Worm (Caenorhabditis elegans) whole organism, L1 larva: ENCODE measurements around the gene hpo-10.

Experiments used
- C16A3.4 ChIP-seq: fragments of 150-350 bp; optimal IDR thresholded peaks from 2 replicates; lab custom pipeline; 2014; ENCODE audit warnings: missing biosample characterization, missing genetic modification characterization
- F16B12.6 ChIP-seq: fragments of 150-350 bp; optimal IDR thresholded peaks from 2 replicates; lab custom pipeline; 2014; ENCODE audit warnings: missing biosample characterization, missing genetic modification characterization
- ama-1 ChIP-seq: fragments of 150-350 bp; optimal IDR thresholded peaks from 2 replicates; lab custom pipeline; 2014
- blmp-1 ChIP-seq: fragments of 150-350 bp; optimal IDR thresholded peaks from 2 replicates; lab custom pipeline; 2014; ENCODE audit warnings: missing biosample characterization, missing genetic modification characterization
- ceh-8 ChIP-seq: fragments of 200-800 bp; sonication (Bioruptor generic); optimal IDR thresholded peaks from 2 replicates; lab custom pipeline; 2018; ENCODE audit warnings: mild to moderate bottlenecking, missing genetic modification characterization, moderate library complexity, missing compliant biosample characterization
- ceh-82 ChIP-seq, 3 experiments: fragments of 150-350 bp in 1 of 3; sonication (generic microtip) in 2 of 3; optimal IDR thresholded peaks; 2 replicates each; lab custom pipeline; 2014 to 2017; ENCODE audit warnings: missing biosample characterization in 3 of 3, missing genetic modification characterization in 3 of 3
- dpl-1 ChIP-seq, 3 experiments: fragments of 150-350 bp in 2 of 3; sonication (generic microtip) in 1 of 3; optimal IDR thresholded peaks; 2 replicates each; lab custom pipeline; 2014 to 2017; ENCODE audit warnings: missing biosample characterization in 3 of 3, missing genetic modification characterization in 3 of 3, missing genetic modification reagents in 3 of 3
- efl-1 ChIP-seq, 4 experiments: fragments of 150-350 bp; optimal IDR thresholded peaks in 3 of 4; peaks in 1 of 4; 1 replicate in 1 of 4; 2 replicates in 3 of 4; lab custom pipeline; 2014; ENCODE audit warnings: missing biosample characterization in 2 of 4, missing genetic modification characterization in 2 of 4, missing genetic modification reagents in 2 of 4
- efl-3 ChIP-seq: fragments of 200-800 bp; sonication (Bioruptor generic); optimal IDR thresholded peaks from 2 replicates; lab custom pipeline; 2018; ENCODE audit warnings: mild to moderate bottlenecking, missing genetic modification characterization, missing compliant biosample characterization
- egl-27 ChIP-seq, 2 experiments: fragments of 150-350 bp in 1 of 2; sonication (generic microtip); optimal IDR thresholded peaks; 3 replicates each; lab custom pipeline; 2017 to 2018; ENCODE audit warnings: missing biosample characterization in 2 of 2, missing genetic modification characterization in 2 of 2, missing genetic modification reagents in 2 of 2
- elt-2 ChIP-seq: sonication (generic microtip); optimal IDR thresholded peaks from 2 replicates; lab custom pipeline; 2016; ENCODE audit warnings: missing genetic modification characterization, mild to moderate bottlenecking, inconsistent platforms, missing compliant biosample characterization, missing genetic modification reagents
- fkh-4 ChIP-seq: sonication (generic microtip); optimal IDR thresholded peaks from 2 replicates; lab custom pipeline; 2016; ENCODE audit warnings: missing compliant biosample characterization, missing genetic modification characterization, borderline replicate concordance
- fkh-8 ChIP-seq: sonication (generic microtip); optimal IDR thresholded peaks from 2 replicates; lab custom pipeline; 2016; ENCODE audit warnings: mild to moderate bottlenecking, missing genetic modification characterization, missing compliant biosample characterization
- grh-1 ChIP-seq: fragments of 200-800 bp; sonication (Bioruptor generic); IDR thresholded peaks from 2 replicates; pipeline ENCODE4 v1.3.6; 2022; ENCODE audit warnings: missing genetic modification reagents, missing genetic modification characterization, missing compliant biosample characterization
- irx-1 ChIP-seq: sonication (generic microtip); optimal IDR thresholded peaks from 2 replicates; lab custom pipeline; 2016; ENCODE audit warnings: missing genetic modification characterization, missing compliant biosample characterization
- isw-1 ChIP-seq: fragments of 200-800 bp; sonication (Bioruptor generic); IDR thresholded peaks from 2 replicates; pipeline ENCODE4 v1.3.6; 2022; ENCODE audit warnings: missing genetic modification characterization, missing compliant biosample characterization
- lin-13 ChIP-seq: fragments of 150-350 bp; optimal IDR thresholded peaks from 2 replicates; lab custom pipeline; 2014; ENCODE audit warnings: missing biosample characterization, missing genetic modification reagents, missing genetic modification characterization
- lin-14 ChIP-seq: fragments of 200-800 bp; sonication (Bioruptor generic); optimal IDR thresholded peaks from 2 replicates; lab custom pipeline; 2018; ENCODE audit warnings: mild to moderate bottlenecking, missing genetic modification characterization, moderate library complexity, missing compliant biosample characterization
- lin-15B ChIP-seq: fragments of 150-350 bp; sonication (generic microtip); optimal IDR thresholded peaks from 3 replicates; lab custom pipeline; 2014; ENCODE audit warnings: missing biosample characterization, missing genetic modification characterization
- lin-35 ChIP-seq, 2 experiments: fragments of 150-350 bp; optimal IDR thresholded peaks; 2 replicates each; lab custom pipeline; 2014; ENCODE audit warnings: missing biosample characterization in 2 of 2, missing genetic modification characterization in 2 of 2, missing genetic modification reagents in 2 of 2
- lsy-2 ChIP-seq, 2 experiments: fragments of 150-350 bp; optimal IDR thresholded peaks; 2 replicates each; lab custom pipeline; 2014; ENCODE audit warnings: missing biosample characterization in 2 of 2, missing genetic modification characterization in 2 of 2
- nhr-11 ChIP-seq: fragments of 150-350 bp; optimal IDR thresholded peaks from 2 replicates; lab custom pipeline; 2014; ENCODE audit warnings: missing biosample characterization, missing genetic modification characterization
- nhr-12 ChIP-seq: sonication (generic microtip); optimal IDR thresholded peaks from 2 replicates; lab custom pipeline; 2017; ENCODE audit warnings: missing biosample characterization, missing genetic modification characterization
- nhr-19 ChIP-seq: fragments of 200-800 bp; sonication (Bioruptor generic); conservative IDR thresholded peaks from 2 replicates; pipeline ENCODE4 v1.3.6; 2022; ENCODE audit warnings: missing genetic modification characterization, missing compliant biosample characterization
- nhr-28 ChIP-seq: fragments of 150-350 bp; optimal IDR thresholded peaks from 2 replicates; lab custom pipeline; 2014; ENCODE audit warnings: missing biosample characterization, missing genetic modification characterization
- nhr-47 ChIP-seq: sonication (generic microtip); optimal IDR thresholded peaks from 2 replicates; lab custom pipeline; 2016; ENCODE audit warnings: mild to moderate bottlenecking, missing genetic modification characterization, moderate library complexity, missing compliant biosample characterization
- nhr-71 ChIP-seq: sonication (generic microtip); optimal IDR thresholded peaks from 2 replicates; lab custom pipeline; 2016; ENCODE audit warnings: mild to moderate bottlenecking, missing genetic modification characterization, moderate library complexity, missing compliant biosample characterization
- nhr-84 ChIP-seq: sonication (generic microtip); optimal IDR thresholded peaks from 2 replicates; lab custom pipeline; 2017; ENCODE audit warnings: missing biosample characterization, missing genetic modification characterization
- snu-23 ChIP-seq: sonication (generic microtip); optimal IDR thresholded peaks from 2 replicates; lab custom pipeline; 2016; ENCODE audit warnings: missing genetic modification characterization, missing compliant biosample characterization
- sptf-1 ChIP-seq: fragments of 150-350 bp; optimal IDR thresholded peaks from 2 replicates; lab custom pipeline; 2014; ENCODE audit warnings: missing biosample characterization, missing genetic modification characterization
- tbx-2 ChIP-seq: sonication (generic microtip); optimal IDR thresholded peaks from 2 replicates; lab custom pipeline; 2016; ENCODE audit warnings: missing genetic modification characterization, missing compliant biosample characterization
- tlp-1 ChIP-seq: fragments of 150-350 bp; optimal IDR thresholded peaks from 2 replicates; lab custom pipeline; 2014; ENCODE audit warnings: missing biosample characterization, missing genetic modification characterization
- vab-15 ChIP-seq: sonication (generic microtip); optimal IDR thresholded peaks from 2 replicates; lab custom pipeline; 2017; ENCODE audit warnings: missing genotype, mild to moderate bottlenecking, missing genetic modification characterization, missing compliant biosample characterization
- xbp-1 ChIP-seq: sonication (generic microtip); optimal IDR thresholded peaks from 2 replicates; lab custom pipeline; 2016; ENCODE audit warnings: missing genetic modification characterization, missing compliant biosample characterization

The hpo-10 gene

DNA sequence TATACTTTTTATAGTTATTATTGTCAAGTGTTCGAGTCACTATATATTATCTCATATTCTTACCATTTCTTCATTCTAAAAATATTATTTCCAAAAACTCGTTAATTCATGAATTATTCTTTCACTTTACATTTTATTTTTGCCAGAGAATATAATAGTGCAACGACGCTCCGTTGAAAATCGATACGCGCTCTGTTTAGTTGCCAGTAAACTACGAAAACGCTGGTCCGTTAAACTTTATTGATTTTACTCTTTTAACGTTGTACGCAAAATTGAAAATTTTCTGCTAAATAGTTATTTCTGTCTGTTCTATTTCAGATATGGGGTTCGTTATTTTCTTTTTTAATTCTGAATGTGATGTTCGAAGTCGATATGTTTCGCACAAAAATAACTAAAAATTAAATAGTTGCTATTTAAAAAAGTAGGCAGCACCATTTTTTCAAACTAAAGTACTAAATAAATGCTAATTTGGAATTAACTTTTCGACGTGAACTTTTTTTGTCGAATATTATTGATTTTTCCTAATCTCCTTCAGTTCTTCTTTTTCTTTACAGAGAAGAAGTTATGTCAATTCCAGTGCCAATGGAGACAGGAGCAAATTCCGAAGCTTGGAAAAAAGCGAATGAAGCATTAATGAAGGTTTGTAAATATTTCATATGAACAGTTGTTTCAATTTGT is at the start of gene hpo-10:
Gene hpo-10 (plus strand): TSS at position 199 of the 678 bp plus-strand sequence.
- TF ChIP-seq snu-23 (peak; percentile 27), blmp-1 (peak; percentile 54), lsy-2 (tag; optimal IDR thresholded peaks at IDR 0.05; lab: Kevin White, UChicago) (peak; percentile 49 to 70), ceh-82 (tag; optimal IDR thresholded peaks at IDR 0.05; lab: Kevin White, UChicago) (peak in 1 of 3 experiments; percentile 32), dpl-1 (GFP tag; optimal IDR thresholded peaks at IDR 0.05; lab: Kevin White, UChicago) (peak in 2 of 3 experiments; percentile 34), C16A3.4 (tag; lab: Kevin White, UChicago) (peak; percentile 33), nhr-19 (GFP tag; lab: Robert Waterston, UW) (no peak), lin-14 (GFP tag; lab: Kevin White, UChicago) (peak; percentile 14), efl-1 (optimal IDR thresholded peaks at IDR 0.05; lab: Kevin White, UChicago) (peak; percentile 27 to 28), efl-1 (GFP tag; optimal IDR thresholded peaks at IDR 0.05 in 1 of 2; lab: Kevin White, UChicago) (peak; percentile 32 to 95), F16B12.6 (tag; lab: Kevin White, UChicago) (no peak), ama-1 (lab: Kevin White, UChicago) (peak; percentile 23), lin-35 (GFP tag; optimal IDR thresholded peaks at IDR 0.05; lab: Kevin White, UChicago) (peak; percentile 14 to 44), grh-1 (GFP tag; lab: Robert Waterston, UW) (no peak), fkh-4 (tag; lab: Kevin White, UChicago) (no peak), nhr-47 (tag; lab: Kevin White, UChicago) (peak; percentile 35), nhr-71 (peak; percentile 44)

DNA sequence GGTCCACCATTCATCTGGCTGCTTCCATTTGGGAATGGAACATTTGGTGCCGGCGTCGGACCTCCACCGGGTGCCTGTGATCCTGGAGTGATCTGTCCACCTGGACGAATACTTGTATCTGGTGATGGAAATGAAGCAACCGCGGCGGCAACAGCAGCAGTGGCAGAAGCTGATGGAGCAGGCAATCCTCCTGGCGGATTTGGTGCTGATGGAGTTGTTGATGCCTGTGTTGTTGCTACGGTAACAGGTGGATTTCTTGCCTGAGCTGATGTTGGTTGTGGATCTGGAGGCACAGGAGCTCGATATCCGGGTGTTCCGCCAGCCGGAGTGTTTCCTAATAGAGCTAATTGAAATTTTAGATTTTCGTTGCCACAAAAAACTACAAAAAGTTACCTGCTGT is 46.8 kb upstream of the hpo-10 start:
- no peak for TF ChIP-seq efl-1 (optimal IDR thresholded peaks at IDR 0.05; lab: Kevin White, UChicago)
- TF ChIP-seq efl-1 (GFP tag; optimal IDR thresholded peaks at IDR 0.05 in 1 of 2; lab: Kevin White, UChicago): peak in 1 of 2 experiments; percentile 75
- no peak for TF ChIP-seq xbp-1 (tag; lab: Kevin White, UChicago)

DNA sequence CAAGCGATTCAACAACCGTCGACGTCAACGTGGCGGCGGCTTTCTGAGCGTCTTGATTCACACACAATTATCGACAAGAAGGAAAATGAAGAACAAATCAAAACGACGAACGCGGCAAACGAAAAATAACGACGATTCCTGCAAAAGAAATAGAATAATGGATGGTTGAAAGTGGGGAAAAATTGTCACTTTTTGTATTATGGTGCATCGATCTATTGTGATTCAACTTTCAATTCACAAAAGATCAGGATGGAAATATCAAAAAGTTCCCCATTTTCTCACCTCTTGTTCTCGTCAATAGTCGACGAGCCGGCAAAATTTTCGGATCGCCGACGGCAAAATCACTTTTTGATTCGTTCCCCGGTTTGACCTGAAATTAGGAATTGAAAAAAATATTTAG is 45.9 kb upstream of the hpo-10 start, which contains the start of the genes R12B2.13 and mdt-15:
Gene R12B2.13 (minus strand): TSS at position 101 of the 400 bp plus-strand sequence.
Gene mdt-15 (minus strand): TSS at position 376 of the 400 bp plus-strand sequence.
- TF ChIP-seq egl-27 (tag; optimal IDR thresholded peaks at IDR 0.05; lab: Kevin White, UChicago) (no peak), nhr-12 (tag; lab: Kevin White, UChicago) (no peak), fkh-8 (tag; lab: Kevin White, UChicago) (no peak), dpl-1 (GFP tag; optimal IDR thresholded peaks at IDR 0.05; lab: Kevin White, UChicago) (no peak), elt-2 (tag; lab: Kevin White, UChicago) (no peak), irx-1 (tag; lab: Kevin White, UChicago) (no peak), tlp-1 (tag; lab: Kevin White, UChicago) (no peak), lin-13 (no peak), sptf-1 (no peak), efl-3 (no peak), tbx-2 (tag; lab: Kevin White, UChicago) (no peak), ceh-8 (GFP tag; lab: Kevin White, UChicago) (no peak), nhr-11 (tag; lab: Kevin White, UChicago) (no peak), lin-14 (GFP tag; lab: Kevin White, UChicago) (no peak), lin-15B (tag; lab: Kevin White, UChicago) (no peak), isw-1 (GFP tag; lab: Robert Waterston, UW) (no peak), nhr-84 (no peak), vab-15 (tag; lab: Kevin White, UChicago) (no peak)

DNA sequence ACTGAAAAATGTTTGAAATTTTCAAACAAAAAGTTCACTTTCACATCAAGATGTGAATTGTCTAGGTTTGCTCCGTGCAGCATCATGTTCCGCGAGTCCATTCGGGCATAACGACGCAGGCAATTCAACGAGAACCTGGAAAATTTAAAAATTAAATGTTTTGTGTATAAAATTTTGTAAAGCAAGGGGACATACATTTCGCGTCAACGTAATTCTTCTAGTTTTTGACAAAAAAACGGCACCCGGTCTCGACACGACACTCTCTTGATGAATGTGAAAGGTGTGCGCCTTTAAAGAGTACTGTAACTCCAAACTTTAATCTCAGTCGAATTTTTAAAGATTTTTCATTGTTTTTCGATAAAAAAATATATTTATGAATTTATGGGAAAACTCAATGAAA is 45.2 kb upstream of the hpo-10 start, which contains the start of gene R12B2.6:
Gene R12B2.6 (minus strand): TSS at position 101 of the 400 bp plus-strand sequence.
- TF ChIP-seq nhr-84 (no peak), nhr-11 (tag; lab: Kevin White, UChicago) (no peak), nhr-28 (tag; lab: Kevin White, UChicago) (no peak), lin-13 (no peak)
- TF ChIP-seq, all 84 proteins: peak for 0
